Fruit fly (Drosophila melanogaster) whole organism, pupa: ENCODE data around the gene CG5890.

Experiments
- CG10348 ChIP-seq: fragments of 200-800 bp; sonication (Bioruptor generic); IDR thresholded peaks from 2 replicates; pipeline ENCODE4 v1.3.6; 2022; ENCODE audit warnings: missing biosample characterization, missing genetic modification characterization
- CG14655 ChIP-seq: fragments of 200-800 bp; sonication (Bioruptor generic); optimal IDR thresholded peaks from 3 replicates; lab custom pipeline; 2017; ENCODE audit warnings: mild to moderate bottlenecking, missing biosample characterization, missing genetic modification reagents, missing genetic modification characterization
- CG17806 ChIP-seq: fragments of 200-800 bp; sonication (Bioruptor generic); optimal IDR thresholded peaks from 2 replicates; lab custom pipeline; 2018; ENCODE audit warnings: missing biosample characterization, mild to moderate bottlenecking, missing genetic modification characterization, moderate library complexity
- CG32121 ChIP-seq: fragments of 200-800 bp; sonication (Bioruptor generic); IDR thresholded peaks from 2 replicates; pipeline ENCODE4 v1.3.6; 2022; ENCODE audit warnings: missing biosample characterization, missing genetic modification characterization
- CG34367 ChIP-seq: fragments of 200-800 bp; sonication (Bioruptor generic); optimal IDR thresholded peaks from 2 replicates; lab custom pipeline; 2018; ENCODE audit warnings: missing biosample characterization, mild to moderate bottlenecking, missing genetic modification characterization
- CG4496 ChIP-seq: fragments of 200-800 bp; sonication (Bioruptor generic); IDR thresholded peaks from 3 replicates; pipeline ENCODE4 v1.3.6; 2022; ENCODE audit warnings: missing biosample characterization, missing genetic modification characterization
- CG8301 ChIP-seq: fragments of 200-800 bp; sonication (Bioruptor generic); optimal IDR thresholded peaks from 2 replicates; lab custom pipeline; 2018; ENCODE audit warnings: missing biosample characterization, mild to moderate bottlenecking, missing genetic modification characterization
- CG9948 ChIP-seq: fragments of 200-800 bp; sonication (Bioruptor generic); optimal IDR thresholded peaks from 2 replicates; lab custom pipeline; 2018; ENCODE audit warnings: missing biosample characterization, mild to moderate bottlenecking, missing genetic modification characterization, moderate library complexity
- D1 ChIP-seq: fragments of 200-800 bp; sonication (Bioruptor generic); optimal IDR thresholded peaks from 2 replicates; lab custom pipeline; 2018; ENCODE audit warnings: missing biosample characterization, mild to moderate bottlenecking, missing genetic modification characterization, moderate library complexity
- gl ChIP-seq: fragments of 200-800 bp; sonication (Bioruptor generic); optimal IDR thresholded peaks from 2 replicates; lab custom pipeline; 2018; ENCODE audit warnings: missing biosample characterization, mild to moderate bottlenecking, missing genetic modification characterization

- TF ChIP-seq CG8301 (tag; lab: Kevin White, UChicago) = no peak
- TF ChIP-seq CG4496 (GFP tag; lab: Robert Waterston, UW) = 0 out of 3 replicates have a peak, but pooled peaks have one; percentile 40
- no peak for TF ChIP-seq CG32121
- peak; percentile 18 for TF ChIP-seq D1 (tag; lab: Kevin White, UChicago)
- no peak for TF ChIP-seq gl (tag; lab: Kevin White, UChicago)
- no peak for TF ChIP-seq CG14655 (GFP tag; lab: Kevin White, UChicago)
- TF ChIP-seq CG34367 (tag; lab: Kevin White, UChicago) = no peak
- TF ChIP-seq CG17806 = no peak
- TF ChIP-seq CG9948 (tag; lab: Kevin White, UChicago) = no peak
- TF ChIP-seq CG10348 (GFP tag; lab: Robert Waterston, UW) = no peak
Measured at dm6 chr3R:25880971-25881809, 25.2 kb downstream of the CG5890 start, which contains the start of gene Tsp96F.
